Fruit fly (Drosophila melanogaster) S2 (cell line): ENCODE measurements around the gene CG14882.

Source experiments
- CG8478 ChIP-seq: fragments of >200 bp; optimal IDR thresholded peaks from 2 replicates; lab custom pipeline; 2018
- CTCF ChIP-seq, 2 experiments: fragments of >200 bp; optimal IDR thresholded peaks; 2 replicates each; lab custom pipeline; 2018

Gene CG14882

DNA sequence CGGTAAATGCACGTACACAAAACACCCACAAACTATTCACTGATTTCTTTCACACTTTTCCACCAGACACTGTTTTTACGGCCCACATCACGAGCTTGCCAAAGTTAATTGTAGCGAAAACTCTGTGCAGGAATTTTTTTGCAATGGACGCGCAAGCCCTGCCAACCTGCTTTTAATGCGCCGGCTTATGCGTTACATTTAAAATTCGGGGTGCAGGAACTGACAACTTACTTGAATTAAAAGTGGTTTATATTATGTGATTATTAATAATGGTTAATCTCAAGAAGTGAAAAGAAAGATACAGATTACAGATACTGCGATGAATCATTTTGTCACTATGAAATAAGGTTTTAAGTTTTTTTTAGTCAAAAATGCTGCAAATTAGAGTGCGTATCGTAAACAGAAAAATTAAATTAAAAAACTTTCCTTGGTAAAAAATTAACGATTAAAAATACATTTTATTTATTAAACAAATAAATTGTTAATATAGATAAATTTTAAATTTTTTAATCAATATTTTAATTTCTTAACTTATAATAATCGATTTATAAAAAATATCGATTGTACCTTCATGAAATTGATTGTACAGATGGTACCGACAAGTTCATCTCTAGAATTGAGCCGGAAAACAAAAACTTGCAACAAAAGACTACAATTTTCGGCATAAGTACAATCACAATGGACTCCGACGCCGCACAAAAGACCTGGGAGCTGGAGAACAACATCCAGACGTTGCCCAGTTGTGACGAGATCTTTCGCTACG is 26.7 kb downstream of the CG14882 start, which contains the start of the genes CG42232 and CSN5:
TSS of gene CG42232 (minus strand) at position 163 of the 763 bp plus-strand sequence.
TSS of gene CSN5 (plus strand) at position 599 of the 763 bp plus-strand sequence.
- TF ChIP-seq CTCF (optimal IDR thresholded peaks at IDR 0.05; lab: Kevin White, UChicago): no peak
- no peak for TF ChIP-seq CG8478 (lab: Kevin White, UChicago)

dm6 chr3R:16472301-16472700 is 29.3 kb downstream of the CG14882 start, which contains the start of gene Gyc89Da:
Gene Gyc89Da, plus strand, starts transcription at chr3R:16472601.
- no peak for TF ChIP-seq CTCF (optimal IDR thresholded peaks at IDR 0.05; lab: Kevin White, UChicago)
- TF ChIP-seq CG8478 (lab: Kevin White, UChicago): no peak

- TF ChIP-seq CTCF (optimal IDR thresholded peaks at IDR 0.05; lab: Kevin White, UChicago) (no peak), CG8478 (lab: Kevin White, UChicago) (no peak)
These were observed 33.5 kb downstream of the CG14882 start for dm6 chr3R:16476472-16476871.

DNA sequence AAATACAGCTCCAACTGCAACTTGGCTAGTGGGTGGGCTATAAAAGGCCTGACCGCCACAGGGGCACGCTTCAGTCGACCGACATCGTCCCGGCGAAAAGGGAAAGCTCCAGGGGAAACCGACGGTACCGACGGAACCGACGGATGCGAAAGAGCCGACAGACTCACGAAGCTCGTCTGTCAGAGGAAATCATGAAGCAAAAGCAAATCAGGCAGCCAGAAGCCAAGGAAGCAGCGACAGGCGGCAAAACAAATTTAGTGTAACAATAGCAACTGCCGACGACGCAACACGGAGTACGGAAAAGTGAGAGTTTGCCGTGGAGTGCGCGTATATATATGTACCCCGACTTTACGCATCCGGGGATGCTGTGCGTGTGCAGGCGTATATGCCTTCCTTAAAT is 34.0 kb downstream of the CG14882 start, which contains the start of gene Gyc89Db:
TSS of gene Gyc89Db (plus strand) at position 78 of the 400 bp plus-strand sequence.
- TF ChIP-seq CTCF (optimal IDR thresholded peaks at IDR 0.05; lab: Kevin White, UChicago): no peak
- no peak for TF ChIP-seq CG8478 (lab: Kevin White, UChicago)

- TF ChIP-seq CTCF (optimal IDR thresholded peaks at IDR 0.05; lab: Kevin White, UChicago) (no peak), CG8478 (lab: Kevin White, UChicago) (no peak)
These were observed 38.0 kb downstream of the CG14882 start, which contains the start of gene Dhfr for dm6 chr3R:16480995-16481394. Gene Dhfr, plus strand, starts transcription at chr3R:16481167.

DNA sequence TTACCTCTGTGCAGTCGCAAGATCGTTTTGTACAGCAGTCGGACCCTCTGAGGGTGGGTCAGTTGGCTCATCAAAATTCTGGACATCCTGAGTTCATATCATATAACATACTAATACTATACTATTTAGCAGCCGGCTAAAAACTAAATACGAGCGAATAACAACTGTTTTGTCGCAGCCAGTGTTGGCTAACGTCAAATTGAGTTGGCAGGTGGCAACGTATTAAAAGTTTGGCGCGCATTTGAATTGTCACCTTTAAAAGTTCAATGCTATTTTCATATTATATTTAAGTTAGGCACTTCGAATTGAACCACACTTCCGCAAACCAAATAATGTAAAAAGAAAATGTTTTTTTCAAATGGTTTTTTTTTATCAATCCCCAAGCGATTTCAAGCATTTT is 39.3 kb downstream of the CG14882 start, which contains the start of gene Sdhaf3:
TSS of gene Sdhaf3 (minus strand) at position 177 of the 400 bp plus-strand sequence.
- TF ChIP-seq CG8478 (lab: Kevin White, UChicago): no peak
- no peak for TF ChIP-seq CTCF (optimal IDR thresholded peaks at IDR 0.05; lab: Kevin White, UChicago)

- TF ChIP-seq CG8478 (lab: Kevin White, UChicago): no peak
- TF ChIP-seq CTCF (optimal IDR thresholded peaks at IDR 0.05; lab: Kevin White, UChicago): no peak
These were observed 40.9 kb downstream of the CG14882 start, which contains the start of gene Der-2 for dm6 chr3R:16483877-16484417. Gene Der-2, minus strand, starts transcription at chr3R:16484223.

- TF ChIP-seq CTCF (optimal IDR thresholded peaks at IDR 0.05; lab: Kevin White, UChicago): no peak
- no peak for TF ChIP-seq CG8478 (lab: Kevin White, UChicago)
These were observed 42.7 kb downstream of the CG14882 start for dm6 chr3R:16485487-16486233.
